Fruit fly (Drosophila melanogaster) whole organism, embryonic: ENCODE measurements around the gene CG14182.
A peak's percentile ranks its signal among the peaks of the same experiment; 100 is the strongest.

Source experiments
- Blimp-1 ChIP-seq: fragments of 200-800 bp; sonication (Bioruptor generic); optimal IDR thresholded peaks from 3 replicates; lab custom pipeline; 2018; ENCODE audit warnings: missing biosample characterization, missing genetic modification characterization, mild to moderate bottlenecking, moderate library complexity, missing genetic modification reagents
- CG10209 ChIP-seq: fragments of 200-800 bp; sonication (Bioruptor generic); optimal IDR thresholded peaks from 3 replicates; lab custom pipeline; 2017; ENCODE audit warnings: missing biosample characterization, mild to moderate bottlenecking, missing genetic modification characterization, missing genetic modification reagents
- CG10274 ChIP-seq: fragments of 200-800 bp; sonication (Bioruptor generic); optimal IDR thresholded peaks from 3 replicates; lab custom pipeline; 2017; ENCODE audit warnings: missing biosample characterization, mild to moderate bottlenecking, missing genetic modification characterization
- CG13894 ChIP-seq: fragments of 200-800 bp; sonication (Bioruptor generic); optimal IDR thresholded peaks from 3 replicates; lab custom pipeline; 2018; ENCODE audit warnings: missing biosample characterization, mild to moderate bottlenecking, missing genetic modification characterization, moderate library complexity
- CG1529 ChIP-seq: fragments of 200-800 bp; sonication (Bioruptor generic); optimal IDR thresholded peaks from 3 replicates; lab custom pipeline; 2018; ENCODE audit warnings: missing biosample characterization, missing genetic modification characterization
- CG17361 ChIP-seq: fragments of 200-800 bp; sonication (Bioruptor generic); IDR thresholded peaks from 3 replicates; pipeline ENCODE4 v1.3.6; 2022; ENCODE audit warnings: missing biosample characterization, missing genetic modification characterization
- CG18011 ChIP-seq: fragments of 200-800 bp; sonication (Bioruptor generic); optimal IDR thresholded peaks from 2 replicates; lab custom pipeline; 2017; ENCODE audit warnings: missing biosample characterization, missing genetic modification characterization, mild to moderate bottlenecking, moderate library complexity, missing genotype
- CG18764 ChIP-seq: fragments of 200-800 bp; sonication (Bioruptor generic); optimal IDR thresholded peaks from 3 replicates; lab custom pipeline; 2016; ENCODE audit warnings: missing biosample characterization, missing genetic modification characterization
- CG2116 ChIP-seq: fragments of 200-800 bp; sonication (Bioruptor generic); optimal IDR thresholded peaks from 3 replicates; lab custom pipeline; 2018; ENCODE audit warnings: missing biosample characterization, mild to moderate bottlenecking, missing genetic modification characterization
- CG2120 ChIP-seq: fragments of 200-800 bp; sonication (Bioruptor generic); optimal IDR thresholded peaks from 3 replicates; lab custom pipeline; 2016; ENCODE audit warnings: missing biosample characterization, missing genetic modification characterization
- CG2875 ChIP-seq: fragments of 200-800 bp; sonication (Bioruptor generic); optimal IDR thresholded peaks from 2 replicates; lab custom pipeline; 2017; ENCODE audit warnings: missing biosample characterization, mild to moderate bottlenecking, missing genetic modification characterization, missing genetic modification reagents
- CG3065 ChIP-seq: fragments of 200-800 bp; sonication (Bioruptor generic); optimal IDR thresholded peaks from 2 replicates; lab custom pipeline; 2016; ENCODE audit warnings: missing biosample characterization, missing genetic modification characterization
- CG32532 ChIP-seq: fragments of 200-800 bp; sonication (Bioruptor generic); IDR thresholded peaks from 2 replicates; pipeline ENCODE4 v1.3.6; 2022; ENCODE audit warnings: missing biosample characterization, missing genetic modification characterization
- CG3407 ChIP-seq: fragments of 200-800 bp; sonication (Bioruptor generic); optimal IDR thresholded peaks from 2 replicates; lab custom pipeline; 2018; ENCODE audit warnings: missing biosample characterization, mild to moderate bottlenecking, missing genetic modification characterization
- CG4360 ChIP-seq: fragments of 200-800 bp; sonication (Bioruptor generic); IDR thresholded peaks from 2 replicates; pipeline ENCODE4 v1.3.6; 2022; ENCODE audit warnings: missing biosample characterization, missing genetic modification characterization
- CG4617 ChIP-seq: fragments of 200-800 bp; sonication (Bioruptor generic); optimal IDR thresholded peaks from 3 replicates; lab custom pipeline; 2016; ENCODE audit warnings: missing biosample characterization, missing genetic modification characterization, borderline replicate concordance
- CG4730 ChIP-seq: fragments of 200-800 bp; sonication (Bioruptor generic); IDR thresholded peaks from 2 replicates; pipeline ENCODE4 v1.3.6; 2022; ENCODE audit warnings: missing biosample characterization, missing genetic modification characterization
- CG5180 ChIP-seq: fragments of 200-800 bp; sonication (Bioruptor generic); optimal IDR thresholded peaks from 3 replicates; lab custom pipeline; 2017; ENCODE audit warnings: missing biosample characterization, missing genetic modification characterization, mild to moderate bottlenecking, moderate library complexity, missing genetic modification reagents
- CG6765 ChIP-seq: fragments of 200-800 bp; sonication (Bioruptor generic); optimal IDR thresholded peaks from 3 replicates; lab custom pipeline; 2017; ENCODE audit warnings: missing biosample characterization, mild to moderate bottlenecking, missing genetic modification characterization
- CG7928 ChIP-seq: fragments of 200-800 bp; sonication (Bioruptor generic); optimal IDR thresholded peaks from 2 replicates; lab custom pipeline; 2017; ENCODE audit warnings: missing biosample characterization, mild to moderate bottlenecking, missing genetic modification characterization
- CG8478 ChIP-seq: fragments of >200 bp; optimal IDR thresholded peaks from 2 replicates; lab custom pipeline; 2018
- CG9817 ChIP-seq: fragments of 200-800 bp; sonication (Bioruptor generic); optimal IDR thresholded peaks from 2 replicates; lab custom pipeline; 2018; ENCODE audit warnings: missing biosample characterization, mild to moderate bottlenecking, missing genetic modification characterization, moderate library complexity
- CkIIα-i1 ChIP-seq: fragments of 200-800 bp; sonication (Bioruptor generic); IDR thresholded peaks from 2 replicates; pipeline ENCODE4 v1.3.6; 2022; ENCODE audit warnings: missing biosample characterization, missing genetic modification characterization
- CoRest ChIP-seq: fragments of 200-800 bp; sonication (Bioruptor generic); optimal IDR thresholded peaks from 3 replicates; lab custom pipeline; 2018; ENCODE audit warnings: missing biosample characterization, mild to moderate bottlenecking, missing genetic modification characterization, moderate library complexity
- Dref ChIP-seq: fragments of 200-800 bp; sonication (Bioruptor generic); IDR thresholded peaks from 2 replicates; pipeline ENCODE4 v1.3.6; 2022; ENCODE audit warnings: missing biosample characterization, missing genetic modification characterization
- H2.0 ChIP-seq: fragments of 200-800 bp; sonication (Bioruptor generic); IDR thresholded peaks from 2 replicates; pipeline ENCODE4 v1.3.6; 2022; ENCODE audit warnings: missing biosample characterization, missing genetic modification characterization
- Hmx ChIP-seq: fragments of 200-800 bp; sonication (Bioruptor generic); optimal IDR thresholded peaks from 2 replicates; lab custom pipeline; 2016; ENCODE audit warnings: missing biosample characterization, missing genetic modification characterization
- Neu2 ChIP-seq: fragments of 200-800 bp; sonication (Bioruptor generic); optimal IDR thresholded peaks from 3 replicates; lab custom pipeline; 2016; ENCODE audit warnings: missing biosample characterization, missing genetic modification characterization, borderline replicate concordance
- Poxn ChIP-seq: fragments of 200-800 bp; sonication (Bioruptor generic); IDR thresholded peaks from 2 replicates; pipeline ENCODE4 v1.3.6; 2022; ENCODE audit warnings: missing biosample characterization, missing genetic modification characterization
- aop ChIP-seq: fragments of 200-800 bp; sonication (Bioruptor generic); IDR thresholded peaks from 2 replicates; pipeline ENCODE4 v1.3.6; 2022; ENCODE audit warnings: missing biosample characterization, missing genetic modification characterization
- cg ChIP-seq: fragments of 200-800 bp; sonication (Bioruptor generic); optimal IDR thresholded peaks from 3 replicates; lab custom pipeline; 2019; ENCODE audit warnings: missing biosample characterization, mild to moderate bottlenecking, missing genetic modification characterization, moderate library complexity
- corto ChIP-seq: fragments of 200-800 bp; sonication (Bioruptor generic); optimal IDR thresholded peaks from 2 replicates; lab custom pipeline; 2016; ENCODE audit warnings: missing biosample characterization, mild to moderate bottlenecking, missing genetic modification characterization, moderate library complexity
- dysf ChIP-seq: fragments of 200-800 bp; sonication (Bioruptor generic); IDR thresholded peaks from 3 replicates; pipeline ENCODE4 v1.3.6; 2022; ENCODE audit warnings: missing biosample characterization, missing genetic modification characterization
- gcm ChIP-seq: fragments of 200-800 bp; sonication (Bioruptor generic); optimal IDR thresholded peaks from 2 replicates; lab custom pipeline; 2019; ENCODE audit warnings: missing biosample characterization, mild to moderate bottlenecking, missing genetic modification characterization, moderate library complexity
- gro ChIP-seq: fragments of 200-800 bp; sonication (Bioruptor generic); optimal IDR thresholded peaks from 2 replicates; lab custom pipeline; 2016; ENCODE audit warnings: missing biosample characterization, missing genetic modification characterization
- knrl ChIP-seq: fragments of 200-800 bp; sonication (Bioruptor generic); IDR thresholded peaks from 3 replicates; pipeline ENCODE4 v1.3.6; 2022; ENCODE audit warnings: missing biosample characterization, missing genetic modification characterization; ENCODE audit not compliant: partially characterized antibody
- pan ChIP-seq, 4 experiments: fragments of >200 bp in 3 of 4; fragments of 200-800 bp in 1 of 4; sonication (Bioruptor generic) in 1 of 4; optimal IDR thresholded peaks in 3 of 4; IDR thresholded peaks in 1 of 4; 2 replicates each; pipeline versions ENCODE4 v1.3.6 to Lab custom; 2017 to 2022; ENCODE audit warnings: missing biosample characterization in 2 of 4, missing genetic modification characterization in 2 of 4, mixed read lengths in 1 of 4
- pnt ChIP-seq: fragments of 200-800 bp; sonication (Bioruptor generic); optimal IDR thresholded peaks from 3 replicates; lab custom pipeline; 2016; ENCODE audit warnings: missing biosample characterization, missing genetic modification characterization
- prd ChIP-seq, 3 experiments: fragments of >200 bp in 2 of 3; fragments of 200-800 bp in 1 of 3; sonication (Bioruptor generic) in 1 of 3; optimal IDR thresholded peaks in 2 of 3; IDR thresholded peaks in 1 of 3; 2 replicates in 2 of 3; 3 replicates in 1 of 3; pipeline versions ENCODE4 v1.3.6 to Lab custom; 2017 to 2022; ENCODE audit warnings: missing biosample characterization in 1 of 3, missing genetic modification characterization in 1 of 3
- scrt ChIP-seq: fragments of 200-800 bp; sonication (Bioruptor generic); optimal IDR thresholded peaks from 2 replicates; lab custom pipeline; 2018; ENCODE audit warnings: missing biosample characterization, mild to moderate bottlenecking, missing genetic modification characterization, moderate library complexity
- slbo ChIP-seq: fragments of 200-800 bp; sonication (Bioruptor generic); IDR thresholded peaks from 2 replicates; pipeline ENCODE4 v1.3.6; 2022; ENCODE audit warnings: missing biosample characterization, missing genetic modification characterization
- slp2 ChIP-seq: fragments of 200-800 bp; sonication (Bioruptor generic); optimal IDR thresholded peaks from 2 replicates; lab custom pipeline; 2016; ENCODE audit warnings: missing biosample characterization, missing genetic modification characterization
- ssp ChIP-seq: fragments of 200-800 bp; sonication (Bioruptor generic); IDR thresholded peaks from 2 replicates; pipeline ENCODE4 v1.3.6; 2022; ENCODE audit warnings: missing biosample characterization, missing genetic modification characterization
- tll ChIP-seq, 2 experiments: fragments of 200-800 bp in 1 of 2; fragments of >200 bp in 1 of 2; sonication (Bioruptor generic) in 1 of 2; optimal IDR thresholded peaks; 2 replicates each; lab custom pipeline; 2017 to 2019; ENCODE audit warnings: missing biosample characterization in 2 of 2, missing genetic modification characterization in 2 of 2, mild to moderate bottlenecking in 1 of 2, moderate library complexity in 1 of 2
- ttk ChIP-seq: fragments of 200-800 bp; sonication (Bioruptor generic); IDR thresholded peaks from 2 replicates; pipeline ENCODE4 v2.1.2; 2022; ENCODE audit warnings: missing biosample characterization, missing genetic modification characterization
- wdn ChIP-seq: fragments of 200-800 bp; sonication (Bioruptor generic); IDR thresholded peaks from 2 replicates; pipeline ENCODE4 v1.3.6; 2022; ENCODE audit warnings: missing biosample characterization, missing genetic modification characterization
- yki ChIP-seq: fragments of >200 bp; optimal IDR thresholded peaks from 3 replicates; lab custom pipeline; 2018
- zen ChIP-seq: fragments of 200-800 bp; sonication (Bioruptor generic); optimal IDR thresholded peaks from 3 replicates; lab custom pipeline; 2018; ENCODE audit warnings: missing biosample characterization, mild to moderate bottlenecking, missing genetic modification characterization, moderate library complexity
- zf30C ChIP-seq: fragments of 200-800 bp; sonication (Bioruptor generic); optimal IDR thresholded peaks from 3 replicates; lab custom pipeline; 2018; ENCODE audit warnings: missing biosample characterization, mild to moderate bottlenecking, missing genetic modification characterization

Gene CG14182

dm6 chr3L:19929051-19929718, 50.4 kb downstream of the CG14182 start (continued):
- TF ChIP-seq ssp (GFP tag; lab: Robert Waterston, UW), result no peak
- no peak for TF ChIP-seq CG9817 (tag; lab: Kevin White, UChicago)
- no peak for TF ChIP-seq Neu2 (GFP tag; lab: Kevin White, UChicago)
- TF ChIP-seq CG13894, result no peak
- TF ChIP-seq CoRest, result peak; percentile 34
- TF ChIP-seq pnt (GFP tag; lab: Kevin White, UChicago), result no peak
- TF ChIP-seq knrl (GFP tag; lab: Robert Waterston, UW), result no peak
- no peak for TF ChIP-seq pan (optimal IDR thresholded peaks at IDR 0.05; lab: Kevin White, UChicago)
- TF ChIP-seq pan (GFP tag; optimal IDR thresholded peaks at IDR 0.05 in 1 of 2, IDR thresholded peaks at IDR 0.05 in 1 of 2), result no peak
- TF ChIP-seq zen, result no peak
- TF ChIP-seq CG17361 (GFP tag; lab: Robert Waterston, UW), result peak; percentile 39; the same call in 1 of the 3 replicates
- TF ChIP-seq slp2 (GFP tag; lab: Kevin White, UChicago), result peak; percentile 22
- TF ChIP-seq CG18011 (GFP tag; lab: Kevin White, UChicago), result no peak
- TF ChIP-seq aop (GFP tag; lab: Robert Waterston, UW), result no peak
- TF ChIP-seq ttk (GFP tag; lab: Robert Waterston, UW), result no peak
- TF ChIP-seq CG3065 (GFP tag; lab: Kevin White, UChicago), result no peak
- peak; percentile 60 for TF ChIP-seq CG2120 (GFP tag; lab: Kevin White, UChicago)
- no peak for TF ChIP-seq CG4730 (GFP tag; lab: Robert Waterston, UW)
- no peak for TF ChIP-seq CG18764 (GFP tag; lab: Kevin White, UChicago)
- no peak for TF ChIP-seq scrt (GFP tag; lab: Kevin White, UChicago)
- TF ChIP-seq CG8478 (lab: Kevin White, UChicago), result no peak
- TF ChIP-seq Blimp-1 (GFP tag; lab: Kevin White, UChicago), result peak; percentile 28
- no peak for TF ChIP-seq CG10274 (GFP tag; lab: Kevin White, UChicago)
- TF ChIP-seq tll (GFP tag; optimal IDR thresholded peaks at IDR 0.05; lab: Kevin White, UChicago), result no peak
- peak; percentile 40 for TF ChIP-seq CG10209 (GFP tag; lab: Kevin White, UChicago)
- no peak for TF ChIP-seq corto (GFP tag; lab: Kevin White, UChicago)
- no peak for TF ChIP-seq gro
- peak; percentile 21; the same call in 1 of the 2 replicates for TF ChIP-seq CG4360
- no peak for TF ChIP-seq CG1529 (GFP tag; lab: Kevin White, UChicago)
- TF ChIP-seq CkIIα-i1 (GFP tag; lab: Robert Waterston, UW), result no peak
- TF ChIP-seq prd (optimal IDR thresholded peaks at IDR 0.05; lab: Kevin White, UChicago), result no peak
- no peak for TF ChIP-seq prd (GFP tag; IDR thresholded peaks at IDR 0.05; lab: Robert Waterston, UW)
- peak; percentile 59 for TF ChIP-seq zf30C
- TF ChIP-seq H2.0 (GFP tag; lab: Robert Waterston, UW), result no peak
- TF ChIP-seq gcm (GFP tag; lab: Kevin White, UChicago), result no peak
- TF ChIP-seq Hmx, result no peak
- no peak for TF ChIP-seq CG5180 (GFP tag; lab: Kevin White, UChicago)
- TF ChIP-seq CG6765 (GFP tag; lab: Kevin White, UChicago), result no peak
- no peak for TF ChIP-seq CG2116 (GFP tag; lab: Kevin White, UChicago)
- no peak for TF ChIP-seq CG3407 (GFP tag; lab: Kevin White, UChicago)
- no peak for TF ChIP-seq CG4617 (GFP tag; lab: Kevin White, UChicago)
- no peak for TF ChIP-seq CG2875 (GFP tag; lab: Kevin White, UChicago)
- TF ChIP-seq Dref (GFP tag; lab: Robert Waterston, UW), result no peak
- peak; percentile 56; the same call in 1 of the 2 replicates for TF ChIP-seq slbo (GFP tag; lab: Robert Waterston, UW)
- 0 out of 2 replicates have a peak, but pooled peaks have one; percentile 31 for TF ChIP-seq CG32532 (GFP tag; lab: Robert Waterston, UW)
- TF ChIP-seq wdn (GFP tag; lab: Robert Waterston, UW), result no peak
- no peak for TF ChIP-seq Poxn (GFP tag; lab: Robert Waterston, UW)
- no peak for TF ChIP-seq CG7928 (GFP tag; lab: Kevin White, UChicago)
- TF ChIP-seq dysf (GFP tag; lab: Robert Waterston, UW), result no peak
- no peak for TF ChIP-seq yki
- peak; percentile 77 for TF ChIP-seq cg (GFP tag; lab: Kevin White, UChicago)
